Fruit fly (Drosophila melanogaster): ENCODE results near the gene na.

dm6 chrX:14226093-14226492 is 40.1 kb upstream of the na start, which contains the start of gene mRpL38:
- TF ChIP-seq gl (tag; optimal IDR thresholded peaks at IDR 0.05) (no peak), CG12605 (GFP tag; IDR thresholded peaks at IDR 0.05) (no peak), CG9948 (tag; optimal IDR thresholded peaks at IDR 0.05) (no peak), Snoo (tag; optimal IDR thresholded peaks at IDR 0.05) (no peak), CG8159 (tag; optimal IDR thresholded peaks at IDR 0.05) (no peak), D1 (tag; optimal IDR thresholded peaks at IDR 0.05) (no peak), CG4496 (GFP tag; IDR thresholded peaks at IDR 0.05) (no peak)

Data from whole organism, pupa.